Worm (Caenorhabditis elegans): ENCODE results near the gene srj-10.

DNA sequence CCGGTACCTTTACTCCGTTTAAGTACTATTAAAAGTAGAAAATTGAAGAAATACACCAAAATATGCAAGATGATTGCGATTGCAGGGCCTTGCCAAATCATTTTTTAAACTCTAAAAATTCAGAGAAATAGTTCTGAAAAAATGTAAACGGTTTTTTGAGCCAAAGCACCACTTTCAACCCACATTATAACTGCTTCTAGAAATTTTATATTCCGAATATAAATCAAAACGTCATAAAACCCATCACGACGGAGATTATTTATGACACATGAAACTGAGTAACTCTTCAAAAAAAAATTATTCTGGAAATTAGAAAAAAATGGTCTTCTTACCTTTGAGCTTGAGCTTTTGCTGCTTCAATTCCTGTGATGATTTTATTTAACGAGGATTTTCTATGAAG lies 40.5 kb upstream of the srj-10 start, which contains the start of gene srxa-16:
- TF ChIP-seq mep-1 (tag; optimal IDR thresholded peaks at IDR 0.05) (no peak), nhr-237 (tag; optimal IDR thresholded peaks at IDR 0.05) (no peak), drap-1 (GFP tag; optimal IDR thresholded peaks at IDR 0.05) (no peak), nhr-76 (tag; optimal IDR thresholded peaks at IDR 0.05) (no peak), lin-13 (tag; optimal IDR thresholded peaks at IDR 0.05) (no peak), ztf-11 (tag; optimal IDR thresholded peaks at IDR 0.05) (no peak)
